Worm (Caenorhabditis elegans) whole organism, late embryonic: ENCODE data around the gene C56A3.5.

Experiments
- ama-1 ChIP-seq: fragments of 150-350 bp; optimal IDR thresholded peaks from 2 replicates; lab custom pipeline; 2014
- elt-4 ChIP-seq: sonication (generic microtip); optimal IDR thresholded peaks from 2 replicates; lab custom pipeline; 2016; ENCODE audit warnings: missing genetic modification characterization, missing compliant biosample characterization
- eyg-1 ChIP-seq: sonication (generic microtip); optimal IDR thresholded peaks from 2 replicates; lab custom pipeline; 2016; ENCODE audit warnings: missing genotype, missing genetic modification characterization, missing compliant biosample characterization
- fax-1 ChIP-seq: sonication (generic microtip); optimal IDR thresholded peaks from 2 replicates; lab custom pipeline; 2016; ENCODE audit warnings: missing genotype, missing genetic modification characterization, missing compliant biosample characterization
- lin-11 ChIP-seq: fragments of 200-800 bp; sonication (Bioruptor generic); optimal IDR thresholded peaks from 2 replicates; lab custom pipeline; 2018; ENCODE audit warnings: mild to moderate bottlenecking, missing genetic modification characterization, missing compliant biosample characterization
- npax-4 ChIP-seq: sonication (generic microtip); optimal IDR thresholded peaks from 2 replicates; lab custom pipeline; 2016; ENCODE audit warnings: missing genetic modification characterization, missing compliant biosample characterization
- pha-4 ChIP-seq: fragments of 150-350 bp; optimal IDR thresholded peaks from 2 replicates; lab custom pipeline; 2018; ENCODE audit warnings: missing biosample characterization, missing genetic modification reagents, missing genetic modification characterization
- sox-4 ChIP-seq: sonication (generic microtip); optimal IDR thresholded peaks from 2 replicates; lab custom pipeline; 2017; ENCODE audit warnings: mild to moderate bottlenecking, missing genetic modification characterization, inconsistent platforms, missing compliant biosample characterization
- tbx-2 ChIP-seq: sonication (generic microtip); optimal IDR thresholded peaks from 2 replicates; lab custom pipeline; 2016; ENCODE audit warnings: missing genetic modification characterization, missing compliant biosample characterization
- ttx-3 ChIP-seq: sonication (generic microtip); optimal IDR thresholded peaks from 2 replicates; lab custom pipeline; 2016; ENCODE audit warnings: missing genetic modification reagents, missing genetic modification characterization, missing compliant biosample characterization

ce11 chrV:13566967-13567366 lies 15.2 kb downstream of the C56A3.5 start:
- no peak for TF ChIP-seq npax-4 (tag; lab: Kevin White, UChicago)
- TF ChIP-seq sox-4 (tag; lab: Kevin White, UChicago): no peak
- no peak for TF ChIP-seq tbx-2 (tag; lab: Kevin White, UChicago)
- no peak for TF ChIP-seq elt-4 (tag; lab: Kevin White, UChicago)
- TF ChIP-seq ama-1 (lab: Kevin White, UChicago): no peak
- TF ChIP-seq lin-11 (tag; lab: Kevin White, UChicago): no peak
- no peak for TF ChIP-seq pha-4 (tag; lab: Kevin White, UChicago)
- no peak for TF ChIP-seq ttx-3 (tag; lab: Kevin White, UChicago)
- no peak for TF ChIP-seq eyg-1 (tag; lab: Kevin White, UChicago)
- no peak for TF ChIP-seq fax-1 (tag; lab: Kevin White, UChicago)
